Fruit fly (Drosophila melanogaster) whole organism, adult: ENCODE measurements around the gene Megf8.
A peak's percentile ranks its signal among the peaks of the same experiment; 100 is the strongest.

Experiments used
- CG11617 ChIP-seq: fragments of 200-800 bp; sonication (Bioruptor generic); optimal IDR thresholded peaks from 2 replicates; lab custom pipeline; 2017; ENCODE audit warnings: mild to moderate bottlenecking, missing biosample characterization, missing genetic modification reagents, missing genetic modification characterization
- CG14711 ChIP-seq: fragments of 200-800 bp; sonication (Bioruptor generic); optimal IDR thresholded peaks from 2 replicates; lab custom pipeline; 2018; ENCODE audit warnings: missing biosample characterization, mild to moderate bottlenecking, missing genetic modification characterization, moderate library complexity
- CG5204 ChIP-seq: fragments of 200-800 bp; sonication (Bioruptor generic); optimal IDR thresholded peaks from 2 replicates; lab custom pipeline; 2016; ENCODE audit warnings: missing biosample characterization, missing genetic modification characterization
- CG7045 ChIP-seq: fragments of 200-800 bp; sonication (Bioruptor generic); optimal IDR thresholded peaks from 2 replicates; lab custom pipeline; 2017; ENCODE audit warnings: missing biosample characterization, mild to moderate bottlenecking, missing genetic modification characterization
- CG7101 ChIP-seq: fragments of 200-800 bp; sonication (Bioruptor generic); optimal IDR thresholded peaks from 2 replicates; lab custom pipeline; 2018; ENCODE audit warnings: missing biosample characterization, mild to moderate bottlenecking, missing genetic modification characterization, moderate library complexity
- Clk ChIP-seq: fragments of 200-800 bp; sonication (Bioruptor generic); optimal IDR thresholded peaks from 2 replicates; lab custom pipeline; 2017; ENCODE audit warnings: missing biosample characterization, missing genetic modification characterization
- Crg-1 ChIP-seq: fragments of 200-800 bp; sonication (Bioruptor generic); optimal IDR thresholded peaks from 2 replicates; lab custom pipeline; 2016; ENCODE audit warnings: missing biosample characterization, missing genetic modification characterization
- bab1 ChIP-seq: fragments of 200-800 bp; sonication (Bioruptor generic); optimal IDR thresholded peaks from 3 replicates; lab custom pipeline; 2019; ENCODE audit warnings: missing biosample characterization, mild to moderate bottlenecking, missing genetic modification characterization, moderate library complexity
- cic ChIP-seq: fragments of 200-800 bp; sonication (Bioruptor generic); optimal IDR thresholded peaks from 2 replicates; lab custom pipeline; 2017; ENCODE audit warnings: missing biosample characterization, mild to moderate bottlenecking, missing genetic modification characterization, moderate library complexity
- kay ChIP-seq: fragments of 200-800 bp; sonication (Bioruptor generic); peaks from one replicate; lab custom pipeline; 2016; ENCODE audit warnings: missing biosample characterization, missing genetic modification characterization, borderline replicate concordance
- pad ChIP-seq: fragments of 200-800 bp; sonication (Bioruptor generic); optimal IDR thresholded peaks from 3 replicates; lab custom pipeline; 2017; ENCODE audit warnings: missing biosample characterization, missing genetic modification characterization, mild to moderate bottlenecking, moderate library complexity, missing genetic modification reagents
- toe ChIP-seq: fragments of 200-800 bp; sonication (Bioruptor generic); optimal IDR thresholded peaks from 2 replicates; lab custom pipeline; 2016; ENCODE audit warnings: missing biosample characterization, missing genetic modification characterization

DNA sequence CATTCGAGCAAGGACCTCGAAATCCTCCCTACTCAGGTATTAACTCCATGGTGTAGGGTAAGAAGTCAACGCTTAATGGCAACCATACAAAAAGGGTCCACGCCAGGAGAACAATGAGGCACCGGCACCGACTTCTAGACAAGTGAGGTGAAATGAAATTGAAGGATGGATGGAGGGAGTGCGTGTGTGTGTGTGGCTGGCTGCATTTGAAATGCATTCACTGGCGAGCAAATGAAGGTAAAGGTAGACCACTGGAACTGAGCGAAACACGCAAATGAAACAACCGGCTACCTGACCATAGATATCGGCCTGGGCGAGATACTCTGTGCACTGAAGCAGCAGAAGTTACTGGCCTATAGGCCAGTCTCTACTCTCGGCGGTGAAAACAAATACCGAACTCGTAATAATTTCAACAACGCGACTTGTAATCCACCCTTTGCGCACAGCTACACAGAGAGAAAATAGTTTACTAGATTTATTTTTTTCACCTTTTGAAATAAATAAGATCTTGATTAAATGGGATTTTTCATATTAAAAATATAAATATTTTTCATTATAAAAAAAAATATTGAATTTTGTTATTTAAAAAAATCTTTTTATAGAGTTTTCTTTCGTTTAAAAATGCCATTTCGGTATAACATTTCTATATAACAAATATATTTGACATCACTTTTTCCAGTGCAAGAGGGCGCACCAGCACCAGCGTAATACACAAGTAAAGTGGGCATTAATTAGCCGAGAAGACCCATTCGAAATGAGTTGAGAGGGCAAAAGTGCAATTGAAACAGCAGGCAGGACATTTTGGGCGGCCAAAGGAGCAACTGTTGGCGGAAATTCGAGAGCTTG, 38.6 kb downstream of the Megf8 start:
- TF ChIP-seq CG11617 (GFP tag; lab: Kevin White, UChicago) (peak; percentile 77), CG7101 (tag; lab: Kevin White, UChicago) (peak; percentile 57), Crg-1 (no peak), pad (no peak), CG5204 (GFP tag; lab: Kevin White, UChicago) (no peak), CG7045 (GFP tag; lab: Kevin White, UChicago) (no peak), toe (GFP tag; lab: Kevin White, UChicago) (no peak), bab1 (no peak), cic (GFP tag; lab: Kevin White, UChicago) (no peak), kay (GFP tag; lab: Kevin White, UChicago) (no peak), Clk (GFP tag; lab: Kevin White, UChicago) (no peak), CG14711 (tag; lab: Kevin White, UChicago) (peak; percentile 50)
